Fruit fly (Drosophila melanogaster): ENCODE results near the gene MFS10.

The MFS10 gene

DNA sequence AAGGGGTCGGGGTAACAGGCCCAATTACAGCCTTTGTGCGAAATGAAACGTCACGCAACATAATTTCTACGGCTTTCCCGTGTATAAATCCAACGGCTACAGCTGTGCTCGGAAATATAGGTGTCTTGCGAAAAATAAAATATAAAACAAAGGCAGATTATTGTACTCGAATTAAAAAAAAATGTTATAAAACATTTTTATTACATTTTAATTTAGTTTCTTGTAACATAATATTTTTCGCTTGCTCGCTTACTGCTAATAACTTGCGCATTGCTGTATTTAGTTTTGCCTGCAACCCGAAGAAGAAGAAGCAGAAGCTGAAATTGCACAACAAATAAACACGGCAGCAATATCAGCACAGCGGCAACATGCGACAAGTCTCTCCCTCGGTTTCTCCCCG is 14.3 kb downstream of the MFS10 start (continued):
- TF ChIP-seq pum (GFP tag; optimal IDR thresholded peaks at IDR 0.05) (no peak), H15 (GFP tag; IDR thresholded peaks at IDR 0.05) (0 out of 3 replicates have a peak, but pooled peaks have one; percentile 38), CG9817 (tag; optimal IDR thresholded peaks at IDR 0.05) (peak; percentile 7), CG17802 (tag; optimal IDR thresholded peaks at IDR 0.05) (no peak), lilli (GFP tag; optimal IDR thresholded peaks at IDR 0.05) (no peak), pita (GFP tag; optimal IDR thresholded peaks at IDR 0.05) (no peak), CG11093 (GFP tag; IDR thresholded peaks at IDR 0.05) (no peak), CG8359 (GFP tag; optimal IDR thresholded peaks at IDR 0.05; ENCODE audit: borderline replicate concordance) (no peak), NK7.1 (GFP tag; optimal IDR thresholded peaks at IDR 0.05) (no peak), H2.0 (GFP tag; IDR thresholded peaks at IDR 0.05) (peak; percentile 33; the same call in 1 of the 2 replicates), CrebB (tag; optimal IDR thresholded peaks at IDR 0.05) (no peak), CG10366 (GFP tag; IDR thresholded peaks at IDR 0.05) (peak; percentile 54), hkb (optimal IDR thresholded peaks at IDR 0.05) (no peak), hkb (GFP tag; IDR thresholded peaks at IDR 0.05) (peak; percentile 66), CG7839 (tag; optimal IDR thresholded peaks at IDR 0.05) (peak; percentile 58), zfh2 (GFP tag; optimal IDR thresholded peaks at IDR 0.05) (no peak), row (GFP tag; IDR thresholded peaks at IDR 0.05) (peak; percentile 66), CG17186 (GFP tag; optimal IDR thresholded peaks at IDR 0.05) (no peak), CG16779 (GFP tag; IDR thresholded peaks at IDR 0.05) (no peak), otp (GFP tag; IDR thresholded peaks at IDR 0.05) (0 out of 3 replicates have a peak, but pooled peaks have one; percentile 30), vnd (GFP tag; IDR thresholded peaks at IDR 0.05; ENCODE audit: partially characterized antibody) (no peak), Bgb (GFP tag; IDR thresholded peaks at IDR 0.05; ENCODE audit: partially characterized antibody) (no peak), en (GFP tag; optimal IDR thresholded peaks at IDR 0.05) (no peak), CG11398 (GFP tag; optimal IDR thresholded peaks at IDR 0.05) (no peak), Dfd (GFP tag; optimal IDR thresholded peaks at IDR 0.05) (no peak), CG4820 (GFP tag; optimal IDR thresholded peaks at IDR 0.05) (peak; percentile 10), CG9215 (GFP tag; IDR thresholded peaks at IDR 0.05) (no peak), emc (GFP tag; optimal IDR thresholded peaks at IDR 0.05) (no peak), Chrac-16 (GFP tag; optimal IDR thresholded peaks at IDR 0.05) (peak; percentile 20), CG7357 (GFP tag; IDR thresholded peaks at IDR 0.05) (no peak), Lhr (GFP tag; optimal IDR thresholded peaks at IDR 0.05) (no peak), pfk (GFP tag; optimal IDR thresholded peaks at IDR 0.05) (no peak), CG31365 (tag; optimal IDR thresholded peaks at IDR 0.05) (no peak), onecut (GFP tag; IDR thresholded peaks at IDR 0.05) (0 out of 2 replicates have a peak, but pooled peaks have one; percentile 7), ci (GFP tag; IDR thresholded peaks at IDR 0.05) (peak; percentile 58; the same call in 2 of the 3 replicates), CG2120 (GFP tag; optimal IDR thresholded peaks at IDR 0.05) (no peak), tx (GFP tag; optimal IDR thresholded peaks at IDR 0.05) (no peak), lab (GFP tag; optimal IDR thresholded peaks at IDR 0.05) (peak; percentile 18), nmo (GFP tag; optimal IDR thresholded peaks at IDR 0.05) (peak; percentile 42), CG32532 (GFP tag; IDR thresholded peaks at IDR 0.05) (peak; percentile 28; the same call in 1 of the 2 replicates), CG2875 (GFP tag; optimal IDR thresholded peaks at IDR 0.05) (no peak), Xrp1 (GFP tag; IDR thresholded peaks at IDR 0.05) (peak; percentile 65; the same call in 1 of the 2 replicates), ewg (GFP tag; optimal IDR thresholded peaks at IDR 0.05) (no peak), CG31224 (GFP tag; IDR thresholded peaks at IDR 0.05) (no peak), sob (GFP tag; IDR thresholded peaks at IDR 0.05) (peak; percentile 42; the same call in 1 of the 2 replicates), dysf (GFP tag; IDR thresholded peaks at IDR 0.05) (peak; percentile 46; the same call in 2 of the 3 replicates), Adf1 (GFP tag; IDR thresholded peaks at IDR 0.05) (no peak), CG10147 (GFP tag; optimal IDR thresholded peaks at IDR 0.05) (no peak), Rx (GFP tag; IDR thresholded peaks at IDR 0.05) (peak; percentile 35; the same call in 1 of the 2 replicates), Jarid2 (GFP tag; optimal IDR thresholded peaks at IDR 0.05) (no peak), CG9727 (GFP tag; optimal IDR thresholded peaks at IDR 0.05) (peak; percentile 12), Mrtf (GFP tag; IDR thresholded peaks at IDR 0.05) (no peak)

Data from whole organism, embryonic.